Worm (Caenorhabditis elegans): ENCODE data around the gene vwa-8.

DNA sequence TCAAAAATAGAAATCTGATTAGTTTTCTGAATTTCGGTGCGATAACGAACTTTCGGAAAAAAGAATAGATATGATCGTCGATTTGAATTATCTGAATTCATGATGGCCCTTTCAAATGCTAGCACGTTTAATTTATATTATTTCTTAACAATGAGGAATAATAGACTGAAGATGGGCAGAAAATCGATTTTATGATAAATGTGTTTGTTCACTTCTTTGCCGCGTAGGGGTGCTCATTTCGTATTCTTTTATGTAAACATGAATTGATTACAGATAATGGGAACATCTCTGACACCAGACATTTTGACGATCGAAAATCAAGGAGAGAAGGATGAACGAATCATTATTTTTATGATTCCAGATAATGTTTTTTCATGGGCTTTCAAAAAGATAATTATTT lies 13.8 kb upstream of the vwa-8 start, which contains the start of gene F11C1.9:
- TF ChIP-seq lin-11 (tag; optimal IDR thresholded peaks at IDR 0.05), result no peak
- TF ChIP-seq ceh-9 (tag; optimal IDR thresholded peaks at IDR 0.05), result no peak
- TF ChIP-seq F13H6.1 (tag; optimal IDR thresholded peaks at IDR 0.05), result no peak
- TF ChIP-seq fax-1 (tag; optimal IDR thresholded peaks at IDR 0.05), result no peak
- TF ChIP-seq K09A11.1 (tag; optimal IDR thresholded peaks at IDR 0.05; ENCODE audit: insufficient read depth), result no peak
- TF ChIP-seq sox-2 (GFP tag; IDR thresholded peaks at IDR 0.05), result no peak
- no peak for TF ChIP-seq che-1 (tag; optimal IDR thresholded peaks at IDR 0.05)
- TF ChIP-seq elt-4 (tag; optimal IDR thresholded peaks at IDR 0.05), result no peak
- TF ChIP-seq dve-1 (tag; optimal IDR thresholded peaks at IDR 0.05), result no peak
- TF ChIP-seq pha-4 (tag; optimal IDR thresholded peaks at IDR 0.05), result no peak
- TF ChIP-seq elt-2 (tag; optimal IDR thresholded peaks at IDR 0.05), result no peak
- TF ChIP-seq ceh-6 (GFP tag; optimal IDR thresholded peaks at IDR 0.05), result no peak
- TF ChIP-seq odd-2 (tag; optimal IDR thresholded peaks at IDR 0.05), result no peak
- no peak for TF ChIP-seq fkh-10 (GFP tag; optimal IDR thresholded peaks at IDR 0.05)

All from whole organism, late embryonic.